Fruit fly (Drosophila melanogaster) whole organism, prepupa: ENCODE measurements around the gene UQCR-C1.

Source experiments
- Blimp-1 ChIP-seq: fragments of 200-800 bp; sonication (Bioruptor generic); optimal IDR thresholded peaks from 3 replicates; lab custom pipeline; 2017; ENCODE audit warnings: missing biosample characterization, missing genetic modification characterization, mild to moderate bottlenecking, moderate library complexity, missing genetic modification reagents
- CG10631 ChIP-seq: fragments of 200-800 bp; sonication (Bioruptor generic); optimal IDR thresholded peaks from 2 replicates; lab custom pipeline; 2016; ENCODE audit warnings: missing biosample characterization, missing genetic modification characterization
- CG10669 ChIP-seq: fragments of 200-800 bp; sonication (Bioruptor generic); optimal IDR thresholded peaks from 3 replicates; lab custom pipeline; 2018; ENCODE audit warnings: missing biosample characterization, mild to moderate bottlenecking, missing genetic modification characterization, moderate library complexity
- CG11294 ChIP-seq: fragments of 200-800 bp; sonication (Bioruptor generic); IDR thresholded peaks from 2 replicates; pipeline ENCODE4 v1.3.6; 2022; ENCODE audit warnings: missing biosample characterization, missing genetic modification characterization
- CG11762 ChIP-seq: fragments of 200-800 bp; sonication (Bioruptor generic); optimal IDR thresholded peaks from 3 replicates; lab custom pipeline; 2016; ENCODE audit warnings: missing biosample characterization, missing genetic modification characterization; ENCODE audit not compliant: insufficient read depth
- CG11902 ChIP-seq: fragments of 200-800 bp; sonication (Bioruptor generic); optimal IDR thresholded peaks from 3 replicates; lab custom pipeline; 2016; ENCODE audit warnings: missing biosample characterization, missing genetic modification characterization
- CG15336 ChIP-seq: fragments of 200-800 bp; sonication (Bioruptor generic); IDR thresholded peaks from 2 replicates; pipeline ENCODE4 v1.3.6; 2022; ENCODE audit warnings: missing biosample characterization, missing genetic modification characterization
- CG1621 ChIP-seq: fragments of 200-800 bp; sonication (Bioruptor generic); optimal IDR thresholded peaks from 3 replicates; lab custom pipeline; 2018; ENCODE audit warnings: missing biosample characterization, mild to moderate bottlenecking, missing genetic modification characterization
- CG16779 ChIP-seq: fragments of 200-800 bp; sonication (Bioruptor generic); optimal IDR thresholded peaks from 3 replicates; lab custom pipeline; 2017; ENCODE audit warnings: missing biosample characterization, mild to moderate bottlenecking, missing genetic modification characterization
- CG32006 ChIP-seq: fragments of 200-800 bp; sonication (Bioruptor generic); optimal IDR thresholded peaks from 3 replicates; lab custom pipeline; 2017; ENCODE audit warnings: missing biosample characterization, mild to moderate bottlenecking, missing genetic modification characterization
- CG34406 ChIP-seq: fragments of 200-800 bp; sonication (Bioruptor generic); optimal IDR thresholded peaks from 3 replicates; lab custom pipeline; 2016; ENCODE audit warnings: missing biosample characterization, missing genetic modification characterization
- CG3919 ChIP-seq: fragments of 200-800 bp; sonication (Bioruptor generic); optimal IDR thresholded peaks from 3 replicates; lab custom pipeline; 2016; ENCODE audit warnings: missing biosample characterization, missing genetic modification characterization
- CG4318 ChIP-seq: fragments of 200-800 bp; sonication (Bioruptor generic); optimal IDR thresholded peaks from 3 replicates; lab custom pipeline; 2017; ENCODE audit warnings: missing biosample characterization, mild to moderate bottlenecking, missing genetic modification characterization
- CG6163 ChIP-seq: fragments of 200-800 bp; sonication (Bioruptor generic); IDR thresholded peaks from 3 replicates; pipeline ENCODE4 v1.3.6; 2022; ENCODE audit warnings: missing biosample characterization, missing genetic modification characterization
- CG6276 ChIP-seq: fragments of 200-800 bp; sonication (Bioruptor generic); optimal IDR thresholded peaks from 2 replicates; lab custom pipeline; 2017; ENCODE audit warnings: missing biosample characterization, mild to moderate bottlenecking, missing genetic modification characterization
- CG6792 ChIP-seq: fragments of 200-800 bp; sonication (Bioruptor generic); optimal IDR thresholded peaks from 3 replicates; lab custom pipeline; 2016; ENCODE audit warnings: missing biosample characterization, missing genetic modification characterization
- CG6808 ChIP-seq: fragments of 200-800 bp; sonication (Bioruptor generic); optimal IDR thresholded peaks from 3 replicates; lab custom pipeline; 2017; ENCODE audit warnings: missing biosample characterization, missing genetic modification characterization, mild to moderate bottlenecking, moderate library complexity, missing genetic modification reagents
- CG6854 ChIP-seq: fragments of 200-800 bp; sonication (Bioruptor generic); optimal IDR thresholded peaks from 2 replicates; lab custom pipeline; 2017; ENCODE audit warnings: missing biosample characterization, mild to moderate bottlenecking, missing genetic modification characterization
- CG7368 ChIP-seq: fragments of 200-800 bp; sonication (Bioruptor generic); optimal IDR thresholded peaks from 3 replicates; lab custom pipeline; 2016; ENCODE audit warnings: missing biosample characterization, missing genetic modification characterization
- CG8119 ChIP-seq: fragments of 200-800 bp; sonication (Bioruptor generic); IDR thresholded peaks from 3 replicates; pipeline ENCODE4 v1.3.6; 2022; ENCODE audit warnings: missing biosample characterization, missing genetic modification characterization
- CG8319 ChIP-seq: fragments of 200-800 bp; sonication (Bioruptor generic); optimal IDR thresholded peaks from 3 replicates; lab custom pipeline; 2016; ENCODE audit warnings: missing biosample characterization, missing genetic modification characterization
- CG8632 ChIP-seq: fragments of 200-800 bp; sonication (Bioruptor generic); optimal IDR thresholded peaks from 3 replicates; lab custom pipeline; 2016; ENCODE audit warnings: missing biosample characterization, missing genetic modification characterization
- Eip75B ChIP-seq: fragments of 200-800 bp; sonication (Bioruptor generic); optimal IDR thresholded peaks from 3 replicates; lab custom pipeline; 2016; ENCODE audit warnings: missing biosample characterization, missing genetic modification characterization
- Eip78C ChIP-seq: fragments of 200-800 bp; sonication (Bioruptor generic); peaks from one replicate; lab custom pipeline; 2016; ENCODE audit warnings: missing biosample characterization, missing genetic modification characterization
- Ets21C ChIP-seq: fragments of 200-800 bp; sonication (Bioruptor generic); optimal IDR thresholded peaks from 3 replicates; lab custom pipeline; 2016; ENCODE audit warnings: missing biosample characterization, missing genetic modification characterization
- Ets96B ChIP-seq: fragments of 200-800 bp; optimal IDR thresholded peaks from 2 replicates; lab custom pipeline; 2019; ENCODE audit warnings: missing biosample characterization, mild to moderate bottlenecking, missing genetic modification characterization, moderate library complexity
- Gug ChIP-seq: fragments of 200-800 bp; sonication (Bioruptor generic); IDR thresholded peaks from 2 replicates; pipeline ENCODE4 v1.3.6; 2022; ENCODE audit warnings: missing biosample characterization, missing genetic modification characterization
- Hr39 ChIP-seq: fragments of 200-800 bp; sonication (Bioruptor generic); optimal IDR thresholded peaks from 2 replicates; lab custom pipeline; 2016; ENCODE audit warnings: missing biosample characterization, missing genetic modification characterization
- Lpt ChIP-seq: fragments of 200-800 bp; sonication (Bioruptor generic); optimal IDR thresholded peaks from 3 replicates; lab custom pipeline; 2016; ENCODE audit warnings: missing biosample characterization, missing genetic modification characterization
- Met ChIP-seq: fragments of 200-800 bp; sonication (Bioruptor generic); optimal IDR thresholded peaks from 3 replicates; lab custom pipeline; 2016; ENCODE audit warnings: missing biosample characterization, missing genetic modification characterization
- OdsH ChIP-seq: fragments of 200-800 bp; sonication (Bioruptor generic); optimal IDR thresholded peaks from 3 replicates; lab custom pipeline; 2016; ENCODE audit warnings: missing biosample characterization, missing genetic modification characterization
- Smox ChIP-seq: fragments of 200-800 bp; sonication (Bioruptor generic); optimal IDR thresholded peaks from 3 replicates; lab custom pipeline; 2016; ENCODE audit warnings: missing biosample characterization, missing genetic modification characterization
- Sox14 ChIP-seq: fragments of 200-800 bp; sonication (Bioruptor generic); optimal IDR thresholded peaks from 3 replicates; lab custom pipeline; 2016; ENCODE audit warnings: missing biosample characterization, missing genetic modification characterization
- dac ChIP-seq: fragments of 200-800 bp; sonication (Bioruptor generic); optimal IDR thresholded peaks from 2 replicates; lab custom pipeline; 2017; ENCODE audit warnings: missing biosample characterization, mild to moderate bottlenecking, missing genetic modification characterization
- dsx ChIP-seq: fragments of 200-800 bp; optimal IDR thresholded peaks from 3 replicates; lab custom pipeline; 2019; ENCODE audit warnings: missing biosample characterization, mild to moderate bottlenecking, missing genetic modification characterization, moderate library complexity; ENCODE audit not compliant: poor library complexity, severe bottlenecking
- eg ChIP-seq: fragments of 200-800 bp; sonication (Bioruptor generic); IDR thresholded peaks from 3 replicates; pipeline ENCODE4 v1.3.6; 2022; ENCODE audit warnings: missing biosample characterization, missing genetic modification characterization
- fd59A ChIP-seq: fragments of 200-800 bp; sonication (Bioruptor generic); optimal IDR thresholded peaks from 2 replicates; lab custom pipeline; 2017; ENCODE audit warnings: missing biosample characterization, mild to moderate bottlenecking, missing genetic modification characterization, missing genetic modification reagents
- fd85E ChIP-seq: fragments of 200-800 bp; sonication (Bioruptor generic); optimal IDR thresholded peaks from 3 replicates; lab custom pipeline; 2016; ENCODE audit warnings: missing biosample characterization, missing genetic modification characterization
- fkh ChIP-seq: fragments of 200-800 bp; sonication (Bioruptor generic); optimal IDR thresholded peaks from 3 replicates; lab custom pipeline; 2017; ENCODE audit warnings: missing biosample characterization, mild to moderate bottlenecking, missing genetic modification characterization, moderate library complexity
- lz ChIP-seq: fragments of 200-800 bp; sonication (Bioruptor generic); optimal IDR thresholded peaks from 3 replicates; lab custom pipeline; 2016; ENCODE audit warnings: missing biosample characterization, missing genetic modification characterization
- net ChIP-seq: fragments of 200-800 bp; sonication (Bioruptor generic); optimal IDR thresholded peaks from 3 replicates; lab custom pipeline; 2016; ENCODE audit warnings: missing biosample characterization, missing genetic modification characterization
- pdm3 ChIP-seq: fragments of 200-800 bp; sonication (Bioruptor generic); optimal IDR thresholded peaks from 3 replicates; lab custom pipeline; 2016; ENCODE audit warnings: missing biosample characterization, missing genetic modification characterization
- spab ChIP-seq: fragments of 200-800 bp; sonication (Bioruptor generic); optimal IDR thresholded peaks from 2 replicates; lab custom pipeline; 2017; ENCODE audit warnings: missing biosample characterization, mild to moderate bottlenecking, missing genetic modification characterization, missing genetic modification reagents
- ss ChIP-seq, 2 experiments: fragments of 200-800 bp; sonication (Bioruptor generic); optimal IDR thresholded peaks; 2 replicates in 1 of 2; 3 replicates in 1 of 2; lab custom pipeline; 2017 to 2018; ENCODE audit warnings: mild to moderate bottlenecking in 2 of 2, missing biosample characterization in 2 of 2, missing genetic modification characterization in 2 of 2, moderate library complexity in 1 of 2
- svp ChIP-seq: fragments of 200-800 bp; sonication (Bioruptor generic); peaks from one replicate; lab custom pipeline; 2016; ENCODE audit warnings: missing biosample characterization, missing genetic modification characterization
- topi ChIP-seq: fragments of 200-800 bp; sonication (Bioruptor generic); optimal IDR thresholded peaks from 3 replicates; lab custom pipeline; 2016; ENCODE audit warnings: missing biosample characterization, missing genetic modification characterization

UQCR-C1 gene

DNA sequence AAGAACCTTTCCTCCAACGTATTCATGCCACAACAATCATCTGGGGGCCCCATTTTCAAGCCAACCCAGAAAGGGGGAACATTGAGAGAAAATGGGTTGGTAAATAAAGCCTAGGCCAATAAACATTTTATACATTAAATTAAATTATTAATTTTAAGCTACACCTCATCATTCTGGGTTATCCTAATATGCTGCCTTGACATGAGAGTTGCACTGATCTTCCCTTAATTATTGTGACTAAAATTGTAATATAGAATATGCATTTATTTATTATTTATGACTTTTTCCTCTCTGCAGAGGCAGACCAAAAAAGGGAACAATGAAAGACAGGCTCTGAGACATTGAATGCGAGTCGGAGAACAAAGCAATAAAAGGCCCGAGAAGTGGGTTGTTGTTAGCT is 42.2 kb upstream of the UQCR-C1 start (continued):
- TF ChIP-seq CG6163 (peak; percentile 25; the same call in 1 of the 3 replicates), CG8632 (no peak)
- TF ChIP-seq, all 60 proteins: peak for 23

DNA sequence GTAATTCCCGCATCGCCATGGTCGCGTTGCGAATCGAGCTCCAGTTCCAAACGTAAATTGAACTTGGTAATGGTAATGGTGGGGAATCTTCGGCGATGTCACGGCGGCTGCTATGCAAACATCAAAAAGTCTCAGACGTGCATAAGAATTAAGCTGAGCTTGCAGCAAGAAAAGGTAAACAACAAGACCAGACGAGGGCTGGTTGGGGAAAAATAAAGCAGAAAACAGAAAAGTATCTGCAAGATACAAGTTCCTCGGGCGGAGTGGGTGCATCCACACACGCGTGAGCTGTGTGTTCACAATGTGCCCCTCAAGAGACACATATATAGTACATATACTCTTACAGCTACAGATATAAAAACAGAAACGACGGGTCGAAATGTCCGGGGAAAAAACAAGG is 37.4 kb upstream of the UQCR-C1 start:
- TF ChIP-seq CG8119 (no peak), CG8319 (GFP tag; lab: Kevin White, UChicago) (no peak), ss (GFP tag; optimal IDR thresholded peaks at IDR 0.05; lab: Kevin White, UChicago) (peak; percentile 38 to 59), net (no peak), topi (no peak), svp (GFP tag; lab: Kevin White, UChicago) (no peak), dsx (GFP tag; lab: Kevin White, UChicago) (peak; percentile 25), Eip75B (peak; percentile 16), CG3919 (GFP tag; lab: Kevin White, UChicago) (peak; percentile 1), CG15336 (no peak), Gug (GFP tag; lab: Robert Waterston, UW) (no peak), fd59A (GFP tag; lab: Kevin White, UChicago) (no peak), CG6163 (no peak), CG1621 (tag; lab: Kevin White, UChicago) (peak; percentile 50), CG6808 (GFP tag; lab: Kevin White, UChicago) (peak; percentile 43), spab (GFP tag; lab: Kevin White, UChicago) (peak; percentile 18), Eip78C (GFP tag; lab: Kevin White, UChicago) (peak; percentile 53), CG10669 (GFP tag; lab: Kevin White, UChicago) (peak; percentile 12), CG4318 (GFP tag; lab: Kevin White, UChicago) (no peak), CG11902 (no peak)

DNA sequence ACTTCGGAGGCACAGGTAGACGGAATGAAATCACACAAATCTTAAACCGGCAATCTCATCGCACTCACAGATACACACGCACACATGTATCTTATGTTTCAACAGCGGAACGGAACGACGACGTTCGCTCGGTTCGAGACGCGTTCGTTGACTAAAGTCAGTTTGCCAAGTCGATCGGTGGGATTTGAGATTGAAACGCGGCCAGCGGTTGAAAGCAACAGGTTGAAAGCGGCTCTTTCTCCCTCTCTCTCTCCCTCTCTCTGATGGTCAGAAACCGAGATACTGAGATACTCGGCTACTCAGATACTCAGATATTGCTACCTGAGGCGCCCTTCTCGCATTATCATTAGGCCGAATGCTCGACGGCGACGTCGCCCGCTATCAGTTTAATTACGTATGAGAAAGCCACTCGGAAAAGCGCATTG is 36.3 kb upstream of the UQCR-C1 start:
- TF ChIP-seq OdsH (GFP tag; lab: Kevin White, UChicago), result no peak
- TF ChIP-seq CG10631 (GFP tag; lab: Kevin White, UChicago), result no peak
- peak; percentile 15 for TF ChIP-seq pdm3
- peak; percentile 28 for TF ChIP-seq lz (GFP tag; lab: Kevin White, UChicago)
- TF ChIP-seq CG6854, result peak; percentile 94
- TF ChIP-seq CG11762 (GFP tag; lab: Kevin White, UChicago), result peak; percentile 27
- peak; percentile 52; the same call in 1 of the 3 replicates for TF ChIP-seq CG8119
- no peak for TF ChIP-seq CG32006 (GFP tag; lab: Kevin White, UChicago)
- TF ChIP-seq spab (GFP tag; lab: Kevin White, UChicago), result peak; percentile 1
- TF ChIP-seq svp (GFP tag; lab: Kevin White, UChicago), result peak; percentile 66
- peak; percentile 46 for TF ChIP-seq Met (GFP tag; lab: Kevin White, UChicago)
- peak; percentile 46 for TF ChIP-seq Eip75B
- peak; percentile 91 for TF ChIP-seq Eip78C (GFP tag; lab: Kevin White, UChicago)
- no peak for TF ChIP-seq Ets21C
- no peak for TF ChIP-seq Smox (GFP tag; lab: Kevin White, UChicago)
- peak; percentile 12 for TF ChIP-seq Ets96B (tag; lab: Kevin White, UChicago)
- TF ChIP-seq net, result peak; percentile 70
- no peak for TF ChIP-seq CG11294 (GFP tag; lab: Robert Waterston, UW)
- TF ChIP-seq CG15336, result no peak; the same call in 1 of the 2 replicates
- no peak for TF ChIP-seq dac (GFP tag; lab: Kevin White, UChicago)
- TF ChIP-seq CG6276 (GFP tag; lab: Kevin White, UChicago), result peak; percentile 47
- peak; percentile 17; the same call in 1 of the 2 replicates for TF ChIP-seq Gug (GFP tag; lab: Robert Waterston, UW)
- peak; percentile 62 for TF ChIP-seq CG6808 (GFP tag; lab: Kevin White, UChicago)
- no peak for TF ChIP-seq Hr39 (GFP tag; lab: Kevin White, UChicago)
- TF ChIP-seq CG3919 (GFP tag; lab: Kevin White, UChicago), result peak; percentile 82
- peak; percentile 66 for TF ChIP-seq topi
- peak; percentile 37 for TF ChIP-seq CG34406
- peak; percentile 69 for TF ChIP-seq fkh (GFP tag; lab: Kevin White, UChicago)
- TF ChIP-seq CG1621 (tag; lab: Kevin White, UChicago), result peak; percentile 54
- TF ChIP-seq eg, result peak; percentile 70; the same call in 2 of the 3 replicates
- TF ChIP-seq fd85E, result peak; percentile 73
- TF ChIP-seq CG7368 (GFP tag; lab: Kevin White, UChicago), result peak; percentile 42
- peak; percentile 67 for TF ChIP-seq Sox14 (GFP tag; lab: Kevin White, UChicago)
- TF ChIP-seq dsx (GFP tag; lab: Kevin White, UChicago), result peak; percentile 55
- peak; percentile 55 for TF ChIP-seq Blimp-1 (GFP tag; lab: Kevin White, UChicago)
- TF ChIP-seq CG6792 (GFP tag; lab: Kevin White, UChicago), result peak; percentile 49
- peak; percentile 74 for TF ChIP-seq CG16779
- TF ChIP-seq Lpt (GFP tag; lab: Kevin White, UChicago), result peak; percentile 56
